Worm (Caenorhabditis elegans): ENCODE results near the gene C01G6.3.

C01G6.3 gene

ce11 chrII:9275173-9275572 is 5.5 kb downstream of the C01G6.3 start:
- TF ChIP-seq daf-12 (tag; optimal IDR thresholded peaks at IDR 0.05) (no peak), ZK546.5 (tag; optimal IDR thresholded peaks at IDR 0.05) (no peak), nhr-10 (tag; optimal IDR thresholded peaks at IDR 0.05) (peak; percentile 36), lin-15B (tag; optimal IDR thresholded peaks at IDR 0.05) (no peak), nhr-25 (tag; optimal IDR thresholded peaks at IDR 0.05; ENCODE audit: borderline replicate concordance, insufficient read depth) (no peak), daf-16 (GFP tag; optimal IDR thresholded peaks at IDR 0.05) (no peak), daf-16 (tag; optimal IDR thresholded peaks at IDR 0.05) (peak; percentile 8), dmd-8 (GFP tag; IDR thresholded peaks at IDR 0.05) (no peak), ceh-32 (tag; optimal IDR thresholded peaks at IDR 0.05; ENCODE audit: poor library complexity) (no peak), rbr-2 (tag; optimal IDR thresholded peaks at IDR 0.05) (no peak), F10B5.3 (tag; optimal IDR thresholded peaks at IDR 0.05) (no peak), php-3 (GFP tag; IDR thresholded peaks at IDR 0.05) (no peak), snpc-1.2 (GFP tag; IDR thresholded peaks at IDR 0.05) (0 out of 2 replicates have a peak, but pooled peaks have one; percentile 39)

- TF ChIP-seq unc-62 (GFP tag; optimal IDR thresholded peaks at IDR 0.05 in 1 of 2): peak in 1 of 2 experiments; percentile 45
- no peak for TF ChIP-seq unc-62 (tag; optimal IDR thresholded peaks at IDR 0.05)
- no peak for TF ChIP-seq mxl-2 (GFP tag; conservative IDR thresholded peaks at IDR 0.05)
Measured at ce11 chrII:9277153-9277552, 7.5 kb downstream of the C01G6.3 start.

- TF ChIP-seq aha-1 (tag) (peak; percentile 58), vab-7 (GFP tag; IDR thresholded peaks at IDR 0.05) (no peak)
Measured at ce11 chrII:9279016-9279415, 9.3 kb downstream of the C01G6.3 start.

ce11 chrII:9280048-9280772 is 10.5 kb downstream of the C01G6.3 start, which contains the start of gene gldi-3:
Gene gldi-3, minus strand, starts transcription at chrII:9280098.
- TF ChIP-seq dmd-6 (GFP tag; IDR thresholded peaks at IDR 0.05) (peak; percentile 82), tra-1 (GFP tag; IDR thresholded peaks at IDR 0.05) (peak; percentile 63; the same call in 1 of the 2 replicates), hmg-1.1 (GFP tag; IDR thresholded peaks at IDR 0.05) (0 out of 2 replicates have a peak, but pooled peaks have one; percentile 16), F10B5.3 (tag; optimal IDR thresholded peaks at IDR 0.05) (no peak), dve-1 (tag; optimal IDR thresholded peaks at IDR 0.05; ENCODE audit: insufficient read depth) (peak; percentile 72), T20F7.1 (GFP tag; optimal IDR thresholded peaks at IDR 0.05) (peak; percentile 40), R02D3.7 (tag; optimal IDR thresholded peaks at IDR 0.05) (no peak), hlh-11 (tag; optimal IDR thresholded peaks at IDR 0.05) (peak; percentile 60), nhr-48 (tag; optimal IDR thresholded peaks at IDR 0.05) (peak; percentile 22), nhr-28 (tag; optimal IDR thresholded peaks at IDR 0.05) (peak; percentile 87), daf-16 (GFP tag; optimal IDR thresholded peaks at IDR 0.05) (no peak), daf-16 (tag; optimal IDR thresholded peaks at IDR 0.05) (peak; percentile 71), pqm-1 (tag; optimal IDR thresholded peaks at IDR 0.05) (peak; percentile 45), unc-62 (GFP tag; optimal IDR thresholded peaks at IDR 0.05 in 1 of 2) (peak in 1 of 2 experiments; percentile 57), unc-62 (tag; optimal IDR thresholded peaks at IDR 0.05) (no peak), nhr-77 (tag; optimal IDR thresholded peaks at IDR 0.05) (peak; percentile 13), aha-1 (tag) (no peak)

- TF ChIP-seq nhr-6 (tag; optimal IDR thresholded peaks at IDR 0.05) (no peak), R02D3.7 (tag; optimal IDR thresholded peaks at IDR 0.05) (no peak), T26A8.4 (GFP tag; IDR thresholded peaks at IDR 0.05) (no peak), spr-1 (tag; optimal IDR thresholded peaks at IDR 0.05) (no peak), F49E8.2 (tag; optimal IDR thresholded peaks at IDR 0.05; ENCODE audit: borderline replicate concordance) (no peak), zfp-2 (tag; optimal IDR thresholded peaks at IDR 0.05) (no peak), ZK546.5 (tag; optimal IDR thresholded peaks at IDR 0.05) (no peak), ceh-44 (GFP tag; IDR thresholded peaks at IDR 0.05) (no peak)
Measured at ce11 chrII:9280846-9281245, 11.2 kb downstream of the C01G6.3 start.
